Worm (Caenorhabditis elegans) whole organism, L4 larva: ENCODE measurements around the gene grwd-1.

Source experiments
- D1046.2 ChIP-seq: fragments of 200-800 bp; sonication (Bioruptor generic); IDR thresholded peaks from 2 replicates; pipeline ENCODE4 v1.3.6; 2022; ENCODE audit warnings: missing genetic modification characterization, missing compliant biosample characterization
- F26F4.8 ChIP-seq: fragments of 200-800 bp; sonication (Bioruptor generic); conservative IDR thresholded peaks from 2 replicates; pipeline ENCODE4 v1.3.6; 2022; ENCODE audit warnings: missing genetic modification characterization, missing compliant biosample characterization
- F37D6.2 ChIP-seq: sonication (generic microtip); optimal IDR thresholded peaks from 2 replicates; lab custom pipeline; 2016; ENCODE audit warnings: mild to moderate bottlenecking, missing genetic modification characterization, missing compliant biosample characterization
- Y48G9A.11 ChIP-seq: fragments of 200-800 bp; sonication (Bioruptor generic); IDR thresholded peaks from 2 replicates; pipeline ENCODE4 v1.3.6; 2022; ENCODE audit warnings: missing genetic modification reagents, missing genetic modification characterization, missing compliant biosample characterization
- Y5F2A.4 ChIP-seq: fragments of 200-800 bp; sonication (Bioruptor generic); optimal IDR thresholded peaks from 2 replicates; lab custom pipeline; 2018; ENCODE audit warnings: mild to moderate bottlenecking, missing genetic modification characterization, missing compliant biosample characterization
- Y75B8A.6 ChIP-seq: fragments of 200-800 bp; sonication (Bioruptor generic); IDR thresholded peaks from 2 replicates; pipeline ENCODE4 v1.3.6; 2022; ENCODE audit warnings: missing genetic modification reagents, missing genetic modification characterization, missing compliant biosample characterization
- ceh-28 ChIP-seq: fragments of 150-350 bp; optimal IDR thresholded peaks from 2 replicates; lab custom pipeline; 2014; ENCODE audit warnings: missing biosample characterization, missing genetic modification reagents, missing genetic modification characterization
- ceh-44 ChIP-seq: fragments of 200-800 bp; sonication (Bioruptor generic); IDR thresholded peaks from 2 replicates; pipeline ENCODE4 v1.3.6; 2022; ENCODE audit warnings: missing genetic modification reagents, missing genetic modification characterization, missing compliant biosample characterization
- ceh-82 ChIP-seq: sonication (generic microtip); optimal IDR thresholded peaks from 2 replicates; lab custom pipeline; 2017; ENCODE audit warnings: missing biosample characterization, missing genetic modification characterization
- dmd-6 ChIP-seq: fragments of 200-800 bp; sonication (Bioruptor generic); IDR thresholded peaks from 2 replicates; pipeline ENCODE4 v1.3.6; 2022; ENCODE audit warnings: missing genetic modification reagents, missing genetic modification characterization, missing compliant biosample characterization
- dpl-1 ChIP-seq: fragments of 150-350 bp; optimal IDR thresholded peaks from 2 replicates; lab custom pipeline; 2014; ENCODE audit warnings: missing biosample characterization, missing genetic modification reagents, missing genetic modification characterization
- duxl-1 ChIP-seq: sonication (generic microtip); optimal IDR thresholded peaks from 2 replicates; lab custom pipeline; 2016; ENCODE audit warnings: mild to moderate bottlenecking, missing genetic modification characterization, moderate library complexity, missing compliant biosample characterization; ENCODE audit not compliant: poor library complexity
- dve-1 ChIP-seq: sonication (generic microtip); optimal IDR thresholded peaks from 2 replicates; lab custom pipeline; 2017; ENCODE audit warnings: antibody characterized with exemption, mild to moderate bottlenecking, missing genetic modification characterization, missing compliant biosample characterization; ENCODE audit not compliant: insufficient read depth
- fkh-10 ChIP-seq: fragments of 150-350 bp; optimal IDR thresholded peaks from 2 replicates; lab custom pipeline; 2014; ENCODE audit warnings: missing biosample characterization, missing genetic modification reagents, missing genetic modification characterization
- hlh-11 ChIP-seq: fragments of 200-800 bp; sonication (Bioruptor generic); optimal IDR thresholded peaks from 2 replicates; lab custom pipeline; 2018; ENCODE audit warnings: mild to moderate bottlenecking, missing genetic modification characterization, missing compliant biosample characterization
- hmg-1.1 ChIP-seq: fragments of 200-800 bp; sonication (Bioruptor generic); IDR thresholded peaks from 2 replicates; pipeline ENCODE4 v1.3.6; 2022; ENCODE audit warnings: missing genetic modification reagents, missing genetic modification characterization, missing compliant biosample characterization
- lim-7 ChIP-seq: fragments of 200-800 bp; sonication (Bioruptor generic); IDR thresholded peaks from 2 replicates; pipeline ENCODE4 v1.3.6; 2022; ENCODE audit warnings: missing genetic modification characterization, missing compliant biosample characterization
- lin-1 ChIP-seq: fragments of 200-800 bp; sonication (Bioruptor generic); IDR thresholded peaks from 2 replicates; pipeline ENCODE4 v1.3.6; 2022; ENCODE audit warnings: missing genetic modification reagents, missing genetic modification characterization, missing compliant biosample characterization
- lin-13 ChIP-seq: fragments of 150-350 bp; optimal IDR thresholded peaks from 2 replicates; lab custom pipeline; 2014; ENCODE audit warnings: missing biosample characterization, missing genetic modification reagents, missing genetic modification characterization
- mdt-29 ChIP-seq: fragments of 200-800 bp; sonication (Bioruptor generic); IDR thresholded peaks from 2 replicates; pipeline ENCODE4 v1.3.6; 2022; ENCODE audit warnings: missing genetic modification reagents, missing genetic modification characterization, missing compliant biosample characterization
- mxl-2 ChIP-seq: fragments of 200-800 bp; sonication (Bioruptor generic); conservative IDR thresholded peaks from 2 replicates; pipeline ENCODE4 v1.3.6; 2022; ENCODE audit warnings: missing genetic modification reagents, missing genetic modification characterization, missing compliant biosample characterization
- nhr-111 ChIP-seq: fragments of 200-800 bp; sonication (Bioruptor generic); optimal IDR thresholded peaks from 2 replicates; lab custom pipeline; 2018; ENCODE audit warnings: mild to moderate bottlenecking, missing genetic modification characterization, missing compliant biosample characterization
- nhr-25 ChIP-seq: sonication (generic microtip); optimal IDR thresholded peaks from 2 replicates; lab custom pipeline; 2017; ENCODE audit warnings: missing genetic modification characterization, mild to moderate bottlenecking, missing compliant biosample characterization, antibody characterized with exemption, moderate library complexity, borderline replicate concordance; ENCODE audit not compliant: insufficient read depth
- nhr-28 ChIP-seq: fragments of 150-350 bp; optimal IDR thresholded peaks from 2 replicates; lab custom pipeline; 2014; ENCODE audit warnings: missing biosample characterization, missing genetic modification characterization
- nhr-42 ChIP-seq: fragments of 200-800 bp; sonication (Bioruptor generic); IDR thresholded peaks from 2 replicates; pipeline ENCODE4 v1.3.6; 2022; ENCODE audit warnings: missing genetic modification characterization, missing compliant biosample characterization
- pha-4 ChIP-seq, 2 experiments: fragments of 150-350 bp in 1 of 2; fragments of 200-800 bp in 1 of 2; sonication (Bioruptor generic) in 1 of 2; IDR thresholded peaks in 1 of 2; optimal IDR thresholded peaks in 1 of 2; 2 replicates each; pipeline versions ENCODE4 v1.3.6 to Lab custom; 2014 to 2022; ENCODE audit warnings: missing genetic modification characterization in 2 of 2, missing genetic modification reagents in 2 of 2, missing biosample characterization in 1 of 2, missing compliant biosample characterization in 1 of 2
- pqm-1 ChIP-seq: sonication (generic microtip); optimal IDR thresholded peaks from 2 replicates; lab custom pipeline; 2017; ENCODE audit warnings: missing biosample characterization, missing genetic modification characterization
- saeg-2 ChIP-seq: fragments of 200-800 bp; sonication (Bioruptor generic); IDR thresholded peaks from 2 replicates; pipeline ENCODE4 v1.3.6; 2022; ENCODE audit warnings: missing genetic modification reagents, missing genetic modification characterization, missing compliant biosample characterization
- skn-1 ChIP-seq: fragments of 150-350 bp; optimal IDR thresholded peaks from 2 replicates; lab custom pipeline; 2014; ENCODE audit warnings: missing biosample characterization, missing genetic modification characterization
- snpc-1.2 ChIP-seq: fragments of 200-800 bp; sonication (Bioruptor generic); IDR thresholded peaks from 2 replicates; pipeline ENCODE4 v1.3.6; 2022; ENCODE audit warnings: missing genetic modification reagents, missing genetic modification characterization, missing compliant biosample characterization
- tag-97 ChIP-seq: fragments of 200-800 bp; sonication (Bioruptor generic); IDR thresholded peaks from 2 replicates; pipeline ENCODE4 v1.3.6; 2022; ENCODE audit warnings: missing genetic modification characterization, missing compliant biosample characterization
- tra-1 ChIP-seq: fragments of 200-800 bp; sonication (Bioruptor generic); IDR thresholded peaks from 2 replicates; pipeline ENCODE4 v1.3.6; 2022; ENCODE audit warnings: missing genetic modification reagents, missing genetic modification characterization, missing compliant biosample characterization
- unc-39 ChIP-seq: sonication (generic microtip); optimal IDR thresholded peaks from 2 replicates; lab custom pipeline; 2017; ENCODE audit warnings: missing biosample characterization, missing genetic modification characterization
- unc-62 ChIP-seq, 3 experiments: fragments of 150-350 bp in 1 of 3; sonication (generic microtip); optimal IDR thresholded peaks in 2 of 3; peaks in 1 of 3; 1 replicate in 1 of 3; 2 replicates in 2 of 3; lab custom pipeline; 2014 to 2017; ENCODE audit warnings: missing biosample characterization in 3 of 3, missing genetic modification characterization in 3 of 3, missing genetic modification reagents in 3 of 3, missing genotype in 1 of 3
- zag-1 ChIP-seq: fragments of 150-350 bp; optimal IDR thresholded peaks from 2 replicates; lab custom pipeline; 2014; ENCODE audit warnings: missing biosample characterization, missing genetic modification characterization
- zfp-3 ChIP-seq: fragments of 200-800 bp; sonication (Bioruptor generic); conservative IDR thresholded peaks from 2 replicates; pipeline ENCODE4 v1.3.6; 2022; ENCODE audit warnings: missing genetic modification reagents, missing genetic modification characterization, missing compliant biosample characterization
- zip-11 ChIP-seq: fragments of 200-800 bp; sonication (Bioruptor generic); IDR thresholded peaks from 2 replicates; pipeline ENCODE4 v1.3.6; 2022; ENCODE audit warnings: missing genetic modification characterization, missing compliant biosample characterization
- ztf-11 ChIP-seq: fragments of 150-350 bp; optimal IDR thresholded peaks from 2 replicates; lab custom pipeline; 2014; ENCODE audit warnings: missing biosample characterization, missing genetic modification characterization

Gene grwd-1

DNA sequence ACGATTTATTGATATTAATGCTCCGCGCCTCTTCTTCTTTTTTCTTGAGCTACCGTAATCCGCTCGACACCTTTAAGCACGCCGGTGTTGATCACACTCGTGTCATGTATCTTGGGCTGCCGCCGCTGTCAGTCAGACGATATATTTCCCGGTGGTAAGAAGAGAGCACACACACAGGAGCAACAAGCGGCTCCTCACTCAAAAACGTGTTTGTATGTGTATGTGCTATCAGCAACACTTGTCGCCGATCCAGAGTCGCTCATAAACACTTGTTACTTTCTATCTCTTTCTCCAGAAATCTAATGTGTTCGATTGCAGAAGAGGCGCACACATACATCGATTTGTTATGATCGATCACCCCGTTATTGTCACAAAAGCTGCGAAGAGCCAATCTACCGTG, 12.7 kb upstream of the grwd-1 start (continued):
- TF ChIP-seq dve-1 (no peak), mxl-2 (GFP tag; lab: Robert Waterston, UW) (no peak), mdt-29 (GFP tag; lab: Robert Waterston, UW) (no peak), saeg-2 (GFP tag; lab: Robert Waterston, UW) (no peak), pqm-1 (tag; lab: Kevin White, UChicago) (no peak), nhr-42 (GFP tag; lab: Robert Waterston, UW) (no peak), dpl-1 (no peak), unc-39 (tag; lab: Kevin White, UChicago) (no peak), F26F4.8 (no peak), ceh-28 (tag; lab: Kevin White, UChicago) (no peak), tag-97 (GFP tag; lab: Robert Waterston, UW) (no peak), nhr-28 (peak; percentile 30), duxl-1 (tag; lab: Kevin White, UChicago) (no peak), hlh-11 (tag; lab: Kevin White, UChicago) (peak; percentile 65), unc-62 (GFP tag; optimal IDR thresholded peaks at IDR 0.05 in 1 of 2; lab: Kevin White, UChicago) (peak in 1 of 2 experiments; percentile 5), unc-62 (tag; optimal IDR thresholded peaks at IDR 0.05; lab: Kevin White, UChicago) (no peak), ceh-44 (GFP tag; lab: Robert Waterston, UW) (no peak), Y75B8A.6 (no peak), nhr-111 (no peak), tra-1 (GFP tag; lab: Robert Waterston, UW) (no peak), lim-7 (GFP tag; lab: Robert Waterston, UW) (no peak), dmd-6 (peak; percentile 34; the same call in 1 of the 2 replicates), hmg-1.1 (no peak), lin-13 (GFP tag; lab: Kevin White, UChicago) (no peak), snpc-1.2 (GFP tag; lab: Robert Waterston, UW) (no peak), zfp-3 (GFP tag; lab: Robert Waterston, UW) (no peak), nhr-25 (tag; lab: Kevin White, UChicago) (no peak), zip-11 (GFP tag; lab: Robert Waterston, UW) (no peak), Y5F2A.4 (GFP tag; lab: Kevin White, UChicago) (no peak), lin-1 (GFP tag; lab: Robert Waterston, UW) (no peak), F37D6.2 (tag; lab: Kevin White, UChicago) (no peak), ceh-82 (tag; lab: Kevin White, UChicago) (no peak), Y48G9A.11 (GFP tag; lab: Robert Waterston, UW) (no peak), fkh-10 (GFP tag; lab: Kevin White, UChicago) (no peak), D1046.2 (no peak), skn-1 (tag; lab: Kevin White, UChicago) (no peak), ztf-11 (no peak), zag-1 (no peak), pha-4 (GFP tag; IDR thresholded peaks at IDR 0.05; lab: Robert Waterston, UW) (no peak), pha-4 (tag; optimal IDR thresholded peaks at IDR 0.05; lab: Kevin White, UChicago) (no peak)

DNA sequence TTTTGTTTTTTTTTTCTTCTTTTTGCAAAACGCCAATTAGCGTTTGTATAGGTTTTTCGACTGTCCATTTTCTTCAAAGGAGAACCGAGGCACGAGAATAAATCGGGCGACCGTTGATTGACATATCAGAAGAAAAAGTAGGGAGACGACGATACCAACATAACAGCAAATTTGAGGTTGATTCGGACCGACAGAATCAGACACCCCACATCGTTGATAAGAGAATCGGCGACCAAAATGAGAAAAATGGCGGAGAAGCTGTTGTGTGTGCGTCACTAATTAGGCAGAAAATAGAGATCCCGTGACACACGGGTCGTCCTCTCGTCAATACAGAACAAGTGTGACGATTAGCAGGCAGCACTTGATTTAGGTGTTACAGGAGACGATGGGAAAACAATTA, 11.3 kb upstream of the grwd-1 start:
- TF ChIP-seq tra-1 (GFP tag; lab: Robert Waterston, UW), result 0 out of 2 replicates have a peak, but pooled peaks have one; percentile 20
- TF ChIP-seq dmd-6, result peak; percentile 34; the same call in 1 of the 2 replicates
- TF ChIP-seq zip-11 (GFP tag; lab: Robert Waterston, UW), result no peak
- peak; percentile 18 for TF ChIP-seq hlh-11 (tag; lab: Kevin White, UChicago)
- peak in 1 of 2 experiments; percentile 52 for TF ChIP-seq unc-62 (GFP tag; optimal IDR thresholded peaks at IDR 0.05 in 1 of 2; lab: Kevin White, UChicago)
- TF ChIP-seq unc-62 (tag; optimal IDR thresholded peaks at IDR 0.05; lab: Kevin White, UChicago), result no peak
- no peak for TF ChIP-seq ceh-82 (tag; lab: Kevin White, UChicago)
